Fruit fly (Drosophila melanogaster): ENCODE measurements around the gene SNCF.

dm6 chr3L:13403141-13403867, 24.9 kb downstream of the SNCF start:
- TF ChIP-seq CG16779 (tag; optimal IDR thresholded peaks at IDR 0.05) (no peak), CG6808 (GFP tag; optimal IDR thresholded peaks at IDR 0.05) (no peak), achi (GFP tag; optimal IDR thresholded peaks at IDR 0.05) (no peak)
